Worm (Caenorhabditis elegans) whole organism, L3 larva: ENCODE data around the gene Y54G2A.32.

ENCODE experiments used
- eor-1 ChIP-seq, 2 experiments: fragments of 150-350 bp; optimal IDR thresholded peaks; 2 replicates each; lab custom pipeline; 2014 to 2018; ENCODE audit warnings: missing biosample characterization in 2 of 2, missing genetic modification characterization in 2 of 2
- fos-1 ChIP-seq: fragments of 150-350 bp; optimal IDR thresholded peaks from 2 replicates; lab custom pipeline; 2014; ENCODE audit warnings: missing biosample characterization, missing genetic modification characterization
- nfya-1 ChIP-seq: sonication (generic microtip); optimal IDR thresholded peaks from 2 replicates; lab custom pipeline; 2017; ENCODE audit warnings: missing genetic modification characterization, mild to moderate bottlenecking, missing compliant biosample characterization, antibody characterized with exemption, moderate library complexity; ENCODE audit not compliant: insufficient read depth
- nhr-23 ChIP-seq: fragments of 150-350 bp; optimal IDR thresholded peaks from 2 replicates; lab custom pipeline; 2014; ENCODE audit warnings: missing biosample characterization, missing genetic modification reagents, missing genetic modification characterization
- nhr-77 ChIP-seq: fragments of 150-350 bp; optimal IDR thresholded peaks from 2 replicates; lab custom pipeline; 2014; ENCODE audit warnings: missing biosample characterization, missing genetic modification characterization
- tbx-2 ChIP-seq: sonication (generic microtip); optimal IDR thresholded peaks from 2 replicates; lab custom pipeline; 2016; ENCODE audit warnings: mild to moderate bottlenecking, missing genetic modification characterization, missing compliant biosample characterization

ce11 chrIV:2802193-2802592, 1.6 kb upstream of the Y54G2A.32 start:
- TF ChIP-seq nfya-1 (tag; lab: Kevin White, UChicago) (peak; percentile 2), nhr-77 (tag; lab: Kevin White, UChicago) (no peak), nhr-23 (no peak), eor-1 (tag; optimal IDR thresholded peaks at IDR 0.05; lab: Kevin White, UChicago) (no peak), fos-1 (tag; lab: Kevin White, UChicago) (no peak), tbx-2 (no peak)
